Fruit fly (Drosophila melanogaster) whole organism, embryonic: ENCODE results near the gene CG15196.
A peak's percentile ranks its signal among the peaks of the same experiment; 100 is the strongest.

Source experiments
- Bdp1 ChIP-seq: fragments of 200-800 bp; sonication (Bioruptor generic); optimal IDR thresholded peaks from 3 replicates; lab custom pipeline; 2016; ENCODE audit warnings: missing biosample characterization, missing genetic modification characterization
- Blimp-1 ChIP-seq: fragments of 200-800 bp; sonication (Bioruptor generic); optimal IDR thresholded peaks from 3 replicates; lab custom pipeline; 2018; ENCODE audit warnings: missing biosample characterization, missing genetic modification characterization, mild to moderate bottlenecking, moderate library complexity, missing genetic modification reagents
- CG10209 ChIP-seq: fragments of 200-800 bp; sonication (Bioruptor generic); optimal IDR thresholded peaks from 3 replicates; lab custom pipeline; 2017; ENCODE audit warnings: missing biosample characterization, mild to moderate bottlenecking, missing genetic modification characterization, missing genetic modification reagents
- CG10959 ChIP-seq: fragments of 200-800 bp; sonication (Bioruptor generic); IDR thresholded peaks from 2 replicates; pipeline ENCODE4 v1.3.6; 2022; ENCODE audit warnings: missing biosample characterization, missing genetic modification characterization
- CG12104 ChIP-seq: fragments of 200-800 bp; sonication (Bioruptor generic); optimal IDR thresholded peaks from 3 replicates; lab custom pipeline; 2016; ENCODE audit warnings: missing biosample characterization, missing genetic modification characterization
- CG1233 ChIP-seq: fragments of 200-800 bp; sonication (Bioruptor generic); optimal IDR thresholded peaks from 4 replicates; lab custom pipeline; 2018; ENCODE audit warnings: missing biosample characterization, mild to moderate bottlenecking, missing genetic modification characterization
- CG13296 ChIP-seq: fragments of 200-800 bp; sonication (Bioruptor generic); optimal IDR thresholded peaks from 3 replicates; lab custom pipeline; 2018; ENCODE audit warnings: missing biosample characterization, mild to moderate bottlenecking, missing genetic modification characterization
- CG13775 ChIP-seq: fragments of 200-800 bp; sonication (Bioruptor generic); optimal IDR thresholded peaks from 3 replicates; lab custom pipeline; 2017; ENCODE audit warnings: missing biosample characterization, mild to moderate bottlenecking, missing genetic modification characterization
- CG15269 ChIP-seq: fragments of 200-800 bp; sonication (Bioruptor generic); optimal IDR thresholded peaks from 2 replicates; lab custom pipeline; 2018; ENCODE audit warnings: missing biosample characterization, mild to moderate bottlenecking, missing genetic modification characterization, moderate library complexity
- CG16813 ChIP-seq: fragments of 200-800 bp; sonication (Bioruptor generic); IDR thresholded peaks from 3 replicates; pipeline ENCODE4 v1.3.6; 2022; ENCODE audit warnings: missing biosample characterization, missing genetic modification characterization; ENCODE audit not compliant: partially characterized antibody
- CG16863 ChIP-seq: fragments of 200-800 bp; sonication (Bioruptor generic); optimal IDR thresholded peaks from 3 replicates; lab custom pipeline; 2016; ENCODE audit warnings: missing biosample characterization, missing genetic modification characterization
- CG17361 ChIP-seq: fragments of 200-800 bp; sonication (Bioruptor generic); IDR thresholded peaks from 3 replicates; pipeline ENCODE4 v1.3.6; 2022; ENCODE audit warnings: missing biosample characterization, missing genetic modification characterization
- CG17385 ChIP-seq: fragments of 200-800 bp; sonication (Bioruptor generic); optimal IDR thresholded peaks from 3 replicates; lab custom pipeline; 2018; ENCODE audit warnings: missing biosample characterization, mild to moderate bottlenecking, missing genetic modification characterization
- CG2116 ChIP-seq: fragments of 200-800 bp; sonication (Bioruptor generic); optimal IDR thresholded peaks from 3 replicates; lab custom pipeline; 2018; ENCODE audit warnings: missing biosample characterization, mild to moderate bottlenecking, missing genetic modification characterization
- CG2120 ChIP-seq: fragments of 200-800 bp; sonication (Bioruptor generic); optimal IDR thresholded peaks from 3 replicates; lab custom pipeline; 2016; ENCODE audit warnings: missing biosample characterization, missing genetic modification characterization
- CG2202 ChIP-seq: fragments of 200-800 bp; sonication (Bioruptor generic); optimal IDR thresholded peaks from 2 replicates; lab custom pipeline; 2018; ENCODE audit warnings: missing biosample characterization, mild to moderate bottlenecking, missing genetic modification characterization
- CG2889 ChIP-seq: fragments of 200-800 bp; sonication (Bioruptor generic); IDR thresholded peaks from 3 replicates; pipeline ENCODE4 v1.3.6; 2022; ENCODE audit warnings: missing biosample characterization, missing genetic modification characterization
- CG30431 ChIP-seq: fragments of 200-800 bp; sonication (Bioruptor generic); optimal IDR thresholded peaks from 2 replicates; lab custom pipeline; 2017; ENCODE audit warnings: missing biosample characterization, missing genetic modification characterization
- CG31388 ChIP-seq: fragments of 200-800 bp; sonication (Bioruptor generic); optimal IDR thresholded peaks from 2 replicates; lab custom pipeline; 2016; ENCODE audit warnings: missing biosample characterization, missing genetic modification characterization
- CG31441 ChIP-seq: fragments of 200-800 bp; sonication (Bioruptor generic); IDR thresholded peaks from 2 replicates; pipeline ENCODE4 v1.3.6; 2022; ENCODE audit warnings: missing biosample characterization, missing genetic modification characterization
- CG3281 ChIP-seq: fragments of 200-800 bp; sonication (Bioruptor generic); optimal IDR thresholded peaks from 3 replicates; lab custom pipeline; 2017; ENCODE audit warnings: missing biosample characterization, mild to moderate bottlenecking, missing genetic modification characterization
- CG4404 ChIP-seq: fragments of 200-800 bp; sonication (Bioruptor generic); IDR thresholded peaks from 2 replicates; pipeline ENCODE4 v1.3.6; 2022; ENCODE audit warnings: missing biosample characterization, missing genetic modification characterization
- CG8359 ChIP-seq: fragments of 200-800 bp; sonication (Bioruptor generic); optimal IDR thresholded peaks from 2 replicates; lab custom pipeline; 2017; ENCODE audit warnings: missing biosample characterization, mild to moderate bottlenecking, missing genetic modification characterization, borderline replicate concordance
- CG8388 ChIP-seq: fragments of 200-800 bp; sonication (Bioruptor generic); optimal IDR thresholded peaks from 2 replicates; lab custom pipeline; 2019; ENCODE audit warnings: missing biosample characterization, mild to moderate bottlenecking, missing genetic modification characterization, moderate library complexity
- CG8944 ChIP-seq: fragments of 200-800 bp; sonication (Bioruptor generic); optimal IDR thresholded peaks from 3 replicates; lab custom pipeline; 2016; ENCODE audit warnings: missing biosample characterization, missing genetic modification characterization
- CG9437 ChIP-seq: fragments of 200-800 bp; sonication (Bioruptor generic); optimal IDR thresholded peaks from 2 replicates; lab custom pipeline; 2018; ENCODE audit warnings: missing biosample characterization, mild to moderate bottlenecking, missing genetic modification characterization
- CoRest ChIP-seq: fragments of 200-800 bp; sonication (Bioruptor generic); optimal IDR thresholded peaks from 3 replicates; lab custom pipeline; 2018; ENCODE audit warnings: missing biosample characterization, mild to moderate bottlenecking, missing genetic modification characterization, moderate library complexity
- Gsc ChIP-seq: fragments of 200-800 bp; sonication (Bioruptor generic); IDR thresholded peaks from 2 replicates; pipeline ENCODE4 v1.3.6; 2022; ENCODE audit warnings: missing biosample characterization, missing genetic modification characterization
- Max ChIP-seq: fragments of 200-800 bp; sonication (Bioruptor generic); optimal IDR thresholded peaks from 2 replicates; lab custom pipeline; 2016; ENCODE audit warnings: missing biosample characterization, mild to moderate bottlenecking, missing genetic modification characterization
- Med ChIP-seq: fragments of 200-800 bp; sonication (Bioruptor generic); peaks from one replicate; lab custom pipeline; 2016; ENCODE audit warnings: missing biosample characterization, missing genetic modification characterization, mild to moderate bottlenecking, inconsistent platforms, moderate library complexity
- Nf-YC ChIP-seq: fragments of 200-800 bp; optimal IDR thresholded peaks from 3 replicates; lab custom pipeline; 2019; ENCODE audit warnings: missing biosample characterization, mild to moderate bottlenecking, missing genetic modification characterization, moderate library complexity
- Oli ChIP-seq: fragments of 200-800 bp; sonication (Bioruptor generic); optimal IDR thresholded peaks from 2 replicates; lab custom pipeline; 2018; ENCODE audit warnings: missing biosample characterization, mild to moderate bottlenecking, missing genetic modification characterization, moderate library complexity
- Ptx1 ChIP-seq: fragments of 200-800 bp; sonication (Bioruptor generic); IDR thresholded peaks from 2 replicates; pipeline ENCODE4 v1.3.6; 2022; ENCODE audit warnings: missing biosample characterization, missing genetic modification characterization
- Ravus ChIP-seq: fragments of 200-800 bp; sonication (Bioruptor generic); IDR thresholded peaks from 2 replicates; pipeline ENCODE4 v1.3.6; 2022; ENCODE audit warnings: missing biosample characterization, missing genetic modification characterization
- Sox102F ChIP-seq: fragments of 200-800 bp; sonication (Bioruptor generic); optimal IDR thresholded peaks from 2 replicates; lab custom pipeline; 2018; ENCODE audit warnings: missing biosample characterization, mild to moderate bottlenecking, missing genetic modification characterization, moderate library complexity
- Ssrp ChIP-seq: fragments of 200-800 bp; sonication (Bioruptor generic); optimal IDR thresholded peaks from 2 replicates; lab custom pipeline; 2018; ENCODE audit warnings: missing biosample characterization, mild to moderate bottlenecking, missing genetic modification characterization, moderate library complexity
- crp ChIP-seq, 2 experiments: fragments of 200-800 bp; sonication (Bioruptor generic); optimal IDR thresholded peaks; 2 replicates in 1 of 2; 3 replicates in 1 of 2; lab custom pipeline; 2017; ENCODE audit warnings: missing biosample characterization in 2 of 2, missing genetic modification characterization in 2 of 2, mild to moderate bottlenecking in 1 of 2, moderate library complexity in 1 of 2
- fd3F ChIP-seq: fragments of 200-800 bp; sonication (Bioruptor generic); optimal IDR thresholded peaks from 2 replicates; lab custom pipeline; 2018; ENCODE audit warnings: missing biosample characterization, mild to moderate bottlenecking, missing genetic modification characterization, moderate library complexity
- grau ChIP-seq: fragments of 200-800 bp; optimal IDR thresholded peaks from 3 replicates; lab custom pipeline; 2019; ENCODE audit warnings: missing biosample characterization, mild to moderate bottlenecking, missing genetic modification characterization, moderate library complexity
- ham ChIP-seq: fragments of 200-800 bp; sonication (Bioruptor generic); IDR thresholded peaks from 2 replicates; pipeline ENCODE4 v1.3.6; 2022; ENCODE audit warnings: missing biosample characterization, missing genetic modification characterization
- lab ChIP-seq: fragments of 200-800 bp; sonication (Bioruptor generic); optimal IDR thresholded peaks from 3 replicates; lab custom pipeline; 2017; ENCODE audit warnings: missing biosample characterization, missing genetic modification characterization, mild to moderate bottlenecking, moderate library complexity, missing genetic modification reagents
- nmo ChIP-seq: fragments of 200-800 bp; sonication (Bioruptor generic); optimal IDR thresholded peaks from 2 replicates; lab custom pipeline; 2018; ENCODE audit warnings: missing biosample characterization, mild to moderate bottlenecking, missing genetic modification characterization, moderate library complexity
- pan ChIP-seq, 4 experiments: fragments of >200 bp in 3 of 4; fragments of 200-800 bp in 1 of 4; sonication (Bioruptor generic) in 1 of 4; optimal IDR thresholded peaks in 3 of 4; IDR thresholded peaks in 1 of 4; 2 replicates each; pipeline versions ENCODE4 v1.3.6 to Lab custom; 2017 to 2022; ENCODE audit warnings: missing biosample characterization in 2 of 4, missing genetic modification characterization in 2 of 4, mixed read lengths in 1 of 4
- pfk ChIP-seq: fragments of 200-800 bp; sonication (Bioruptor generic); optimal IDR thresholded peaks from 2 replicates; lab custom pipeline; 2018; ENCODE audit warnings: missing biosample characterization, mild to moderate bottlenecking, missing genetic modification characterization, moderate library complexity
- phol ChIP-seq: fragments of 200-800 bp; sonication (Bioruptor generic); optimal IDR thresholded peaks from 3 replicates; lab custom pipeline; 2018; ENCODE audit warnings: missing biosample characterization, mild to moderate bottlenecking, missing genetic modification characterization, moderate library complexity
- scrt ChIP-seq: fragments of 200-800 bp; sonication (Bioruptor generic); optimal IDR thresholded peaks from 2 replicates; lab custom pipeline; 2018; ENCODE audit warnings: missing biosample characterization, mild to moderate bottlenecking, missing genetic modification characterization, moderate library complexity
- seq ChIP-seq: fragments of 200-800 bp; sonication (Bioruptor generic); IDR thresholded peaks from 2 replicates; pipeline ENCODE4 v1.3.6; 2022; ENCODE audit warnings: missing biosample characterization, missing genetic modification characterization
- slbo ChIP-seq: fragments of 200-800 bp; sonication (Bioruptor generic); IDR thresholded peaks from 2 replicates; pipeline ENCODE4 v1.3.6; 2022; ENCODE audit warnings: missing biosample characterization, missing genetic modification characterization
- vvl ChIP-seq: fragments of 200-800 bp; sonication (Bioruptor generic); IDR thresholded peaks from 2 replicates; pipeline ENCODE4 v1.3.6; 2022; ENCODE audit warnings: missing biosample characterization, missing genetic modification characterization

Gene CG15196

dm6 chrX:11440944-11441343 lies 31.2 kb downstream of the CG15196 start (continued):
- peak; percentile 65 for TF ChIP-seq CG15269 (tag; lab: Kevin White, UChicago)
- peak; percentile 47 for TF ChIP-seq CG17385 (GFP tag; lab: Kevin White, UChicago)
- TF ChIP-seq Ssrp: peak; percentile 5
- peak; percentile 20 for TF ChIP-seq nmo (GFP tag; lab: Kevin White, UChicago)
- TF ChIP-seq Ptx1 (GFP tag; lab: Robert Waterston, UW): peak; percentile 40; the same call in 1 of the 2 replicates
- TF ChIP-seq scrt (GFP tag; lab: Kevin White, UChicago): peak; percentile 18
- peak; percentile 65 for TF ChIP-seq Med
- no peak for TF ChIP-seq CG8944 (GFP tag; lab: Kevin White, UChicago)
- TF ChIP-seq CG8359 (GFP tag; lab: Kevin White, UChicago): no peak
- TF ChIP-seq CG4404 (GFP tag; lab: Robert Waterston, UW): no peak
- peak; percentile 32 for TF ChIP-seq phol (tag; lab: Kevin White, UChicago)
- peak; percentile 55 for TF ChIP-seq CG3281 (GFP tag; lab: Kevin White, UChicago)
- peak; percentile 28 for TF ChIP-seq CG9437 (GFP tag; lab: Kevin White, UChicago)
- peak; percentile 8 for TF ChIP-seq Blimp-1 (GFP tag; lab: Kevin White, UChicago)
- TF ChIP-seq Sox102F: peak; percentile 38
- peak; percentile 38 for TF ChIP-seq lab
- TF ChIP-seq ham (GFP tag; lab: Robert Waterston, UW): no peak
- TF ChIP-seq CG17361 (GFP tag; lab: Robert Waterston, UW): peak; percentile 48; the same call in 1 of the 3 replicates
- TF ChIP-seq CG13775 (GFP tag; lab: Kevin White, UChicago): peak; percentile 9
- TF ChIP-seq CG2202 (tag; lab: Kevin White, UChicago): no peak
- TF ChIP-seq CG2889 (GFP tag; lab: Robert Waterston, UW): no peak
- TF ChIP-seq grau: peak; percentile 85
- no peak for TF ChIP-seq CG2116 (GFP tag; lab: Kevin White, UChicago)
- TF ChIP-seq CG16813: no peak
- peak; percentile 28; the same call in 1 of the 2 replicates for TF ChIP-seq slbo (GFP tag; lab: Robert Waterston, UW)
- no peak for TF ChIP-seq CG10959
- no peak for TF ChIP-seq Bdp1 (GFP tag; lab: Kevin White, UChicago)
- TF ChIP-seq CG13296 (GFP tag; lab: Kevin White, UChicago): peak; percentile 60
- TF ChIP-seq CG16863 (GFP tag; lab: Kevin White, UChicago): no peak
- peak; percentile 34 for TF ChIP-seq fd3F
- no peak for TF ChIP-seq CG30431 (GFP tag; lab: Kevin White, UChicago)
- TF ChIP-seq Nf-YC (tag; lab: Kevin White, UChicago): peak; percentile 23
- TF ChIP-seq seq: 0 out of 2 replicates have a peak, but pooled peaks have one; percentile 30
- peak; percentile 36 for TF ChIP-seq CG10209 (GFP tag; lab: Kevin White, UChicago)
- peak; percentile 64 for TF ChIP-seq CoRest (tag; lab: Kevin White, UChicago)
- no peak for TF ChIP-seq pan (optimal IDR thresholded peaks at IDR 0.05; lab: Kevin White, UChicago)
- TF ChIP-seq pan (GFP tag; optimal IDR thresholded peaks at IDR 0.05 in 1 of 2, IDR thresholded peaks at IDR 0.05 in 1 of 2): peak in 1 of 2 experiments; percentile 4
- TF ChIP-seq pfk (GFP tag; lab: Kevin White, UChicago): no peak
- no peak for TF ChIP-seq CG2120 (GFP tag; lab: Kevin White, UChicago)
- TF ChIP-seq Gsc (GFP tag; lab: Robert Waterston, UW): no peak
- TF ChIP-seq CG31388 (GFP tag; lab: Kevin White, UChicago): no peak
- peak; percentile 18 for TF ChIP-seq CG8388 (GFP tag; lab: Kevin White, UChicago)
- TF ChIP-seq vvl (GFP tag; lab: Robert Waterston, UW): 0 out of 2 replicates have a peak, but pooled peaks have one; percentile 6
- TF ChIP-seq Ravus: no peak
- TF ChIP-seq crp (GFP tag; optimal IDR thresholded peaks at IDR 0.05; lab: Kevin White, UChicago): no peak
- TF ChIP-seq CG31441 (GFP tag; lab: Robert Waterston, UW): 0 out of 2 replicates have a peak, but pooled peaks have one; percentile 35
- peak; percentile 29 for TF ChIP-seq CG12104 (GFP tag; lab: Kevin White, UChicago)
- peak; percentile 56 for TF ChIP-seq Oli
- TF ChIP-seq CG1233 (GFP tag; lab: Kevin White, UChicago): peak; percentile 6
- no peak for TF ChIP-seq Max (GFP tag; lab: Kevin White, UChicago)
